Fruit fly (Drosophila melanogaster) whole organism, pupa: ENCODE measurements around the gene Gr93d.

Source experiments
- CG10348 ChIP-seq: fragments of 200-800 bp; sonication (Bioruptor generic); IDR thresholded peaks from 2 replicates; pipeline ENCODE4 v1.3.6; 2022; ENCODE audit warnings: missing biosample characterization, missing genetic modification characterization
- CG12605 ChIP-seq: fragments of 200-800 bp; sonication (Bioruptor generic); IDR thresholded peaks from 2 replicates; pipeline ENCODE4 v1.3.6; 2022; ENCODE audit warnings: missing biosample characterization, missing genetic modification characterization
- CG13204 ChIP-seq: fragments of 200-800 bp; sonication (Bioruptor generic); optimal IDR thresholded peaks from 2 replicates; lab custom pipeline; 2018; ENCODE audit warnings: missing biosample characterization, mild to moderate bottlenecking, missing genetic modification characterization, moderate library complexity
- CG14655 ChIP-seq: fragments of 200-800 bp; sonication (Bioruptor generic); optimal IDR thresholded peaks from 3 replicates; lab custom pipeline; 2017; ENCODE audit warnings: mild to moderate bottlenecking, missing biosample characterization, missing genetic modification reagents, missing genetic modification characterization
- CG15710 ChIP-seq: fragments of 200-800 bp; sonication (Bioruptor generic); optimal IDR thresholded peaks from 2 replicates; lab custom pipeline; 2018; ENCODE audit warnings: missing biosample characterization, mild to moderate bottlenecking, missing genetic modification characterization, moderate library complexity
- CG17806 ChIP-seq: fragments of 200-800 bp; sonication (Bioruptor generic); optimal IDR thresholded peaks from 2 replicates; lab custom pipeline; 2018; ENCODE audit warnings: missing biosample characterization, mild to moderate bottlenecking, missing genetic modification characterization, moderate library complexity
- CG32121 ChIP-seq: fragments of 200-800 bp; sonication (Bioruptor generic); IDR thresholded peaks from 2 replicates; pipeline ENCODE4 v1.3.6; 2022; ENCODE audit warnings: missing biosample characterization, missing genetic modification characterization
- CG34367 ChIP-seq: fragments of 200-800 bp; sonication (Bioruptor generic); optimal IDR thresholded peaks from 2 replicates; lab custom pipeline; 2018; ENCODE audit warnings: missing biosample characterization, mild to moderate bottlenecking, missing genetic modification characterization
- CG4496 ChIP-seq: fragments of 200-800 bp; sonication (Bioruptor generic); IDR thresholded peaks from 3 replicates; pipeline ENCODE4 v1.3.6; 2022; ENCODE audit warnings: missing biosample characterization, missing genetic modification characterization
- CG8159 ChIP-seq: fragments of 200-800 bp; sonication (Bioruptor generic); optimal IDR thresholded peaks from 3 replicates; lab custom pipeline; 2018; ENCODE audit warnings: missing biosample characterization, mild to moderate bottlenecking, missing genetic modification characterization, moderate library complexity
- CG8301 ChIP-seq: fragments of 200-800 bp; sonication (Bioruptor generic); optimal IDR thresholded peaks from 2 replicates; lab custom pipeline; 2018; ENCODE audit warnings: missing biosample characterization, mild to moderate bottlenecking, missing genetic modification characterization
- CG9948 ChIP-seq: fragments of 200-800 bp; sonication (Bioruptor generic); optimal IDR thresholded peaks from 2 replicates; lab custom pipeline; 2018; ENCODE audit warnings: missing biosample characterization, mild to moderate bottlenecking, missing genetic modification characterization, moderate library complexity
- D1 ChIP-seq: fragments of 200-800 bp; sonication (Bioruptor generic); optimal IDR thresholded peaks from 2 replicates; lab custom pipeline; 2018; ENCODE audit warnings: missing biosample characterization, mild to moderate bottlenecking, missing genetic modification characterization, moderate library complexity
- EcR ChIP-seq: fragments of 200-800 bp; sonication (Bioruptor generic); optimal IDR thresholded peaks from 3 replicates; lab custom pipeline; 2019; ENCODE audit warnings: missing biosample characterization, missing genetic modification characterization, mild to moderate bottlenecking, moderate library complexity, missing genetic modification reagents
- Ets98B ChIP-seq: fragments of 200-800 bp; sonication (Bioruptor generic); IDR thresholded peaks from 2 replicates; pipeline ENCODE4 v1.3.6; 2022; ENCODE audit warnings: missing biosample characterization, missing genetic modification characterization
- Pif1A ChIP-seq: fragments of 200-800 bp; sonication (Bioruptor generic); optimal IDR thresholded peaks from 3 replicates; lab custom pipeline; 2016; ENCODE audit warnings: missing biosample characterization, missing genetic modification characterization
- Pif1B ChIP-seq: fragments of 200-800 bp; sonication (Bioruptor generic); optimal IDR thresholded peaks from 3 replicates; lab custom pipeline; 2016; ENCODE audit warnings: missing biosample characterization, missing genetic modification characterization
- Snoo ChIP-seq: fragments of 200-800 bp; sonication (Bioruptor generic); optimal IDR thresholded peaks from 3 replicates; lab custom pipeline; 2017; ENCODE audit warnings: missing biosample characterization, mild to moderate bottlenecking, missing genetic modification characterization, inconsistent platforms
- fd96Ca ChIP-seq: fragments of 200-800 bp; sonication (Bioruptor generic); IDR thresholded peaks from 3 replicates; pipeline ENCODE4 v1.3.6; 2022; ENCODE audit warnings: missing biosample characterization, missing genetic modification characterization
- gl ChIP-seq: fragments of 200-800 bp; sonication (Bioruptor generic); optimal IDR thresholded peaks from 2 replicates; lab custom pipeline; 2018; ENCODE audit warnings: missing biosample characterization, mild to moderate bottlenecking, missing genetic modification characterization
- rn ChIP-seq: fragments of 200-800 bp; sonication (Bioruptor generic); IDR thresholded peaks from 2 replicates; pipeline ENCODE4 v1.3.6; 2022; ENCODE audit warnings: missing biosample characterization, missing genetic modification characterization

Gr93d gene

dm6 chr3R:21841474-21842376 lies 4.7 kb downstream of the Gr93d start:
- TF ChIP-seq CG14655 (no peak), fd96Ca (no peak), EcR (GFP tag; lab: Kevin White, UChicago) (peak; percentile 55), Snoo (tag; lab: Kevin White, UChicago) (no peak), Pif1A (no peak), CG10348 (GFP tag; lab: Robert Waterston, UW) (no peak), CG15710 (tag; lab: Kevin White, UChicago) (peak; percentile 29), CG34367 (tag; lab: Kevin White, UChicago) (no peak), CG32121 (GFP tag; lab: Robert Waterston, UW) (no peak), CG17806 (tag; lab: Kevin White, UChicago) (peak; percentile 41), Ets98B (GFP tag; lab: Robert Waterston, UW) (no peak), CG8301 (tag; lab: Kevin White, UChicago) (no peak), D1 (no peak), CG8159 (tag; lab: Kevin White, UChicago) (peak; percentile 69), CG12605 (no peak), rn (no peak), CG4496 (GFP tag; lab: Robert Waterston, UW) (no peak), CG9948 (tag; lab: Kevin White, UChicago) (peak; percentile 42), CG13204 (GFP tag; lab: Kevin White, UChicago) (peak; percentile 16), gl (no peak), Pif1B (GFP tag; lab: Kevin White, UChicago) (no peak)
- TF ChIP-seq, all 21 proteins: peak for 6

- TF ChIP-seq fd96Ca = no peak
These were observed 6.0 kb downstream of the Gr93d start for dm6 chr3R:21840432-21840831.

dm6 chr3R:21839636-21840035 lies 6.8 kb downstream of the Gr93d start:
- TF ChIP-seq D1 (peak; percentile 90), CG13204 (GFP tag; lab: Kevin White, UChicago) (no peak), Snoo (tag; lab: Kevin White, UChicago) (peak; percentile 55), fd96Ca (no peak), CG9948 (tag; lab: Kevin White, UChicago) (peak; percentile 90), CG34367 (tag; lab: Kevin White, UChicago) (peak; percentile 82), EcR (GFP tag; lab: Kevin White, UChicago) (no peak), CG8301 (tag; lab: Kevin White, UChicago) (peak; percentile 76), CG17806 (tag; lab: Kevin White, UChicago) (peak; percentile 85), CG14655 (peak; percentile 87), CG32121 (GFP tag; lab: Robert Waterston, UW) (no peak), CG12605 (no peak), gl (no peak), CG10348 (GFP tag; lab: Robert Waterston, UW) (no peak), rn (no peak), CG8159 (tag; lab: Kevin White, UChicago) (peak; percentile 90), Ets98B (GFP tag; lab: Robert Waterston, UW) (no peak), CG4496 (GFP tag; lab: Robert Waterston, UW) (no peak), Pif1B (GFP tag; lab: Kevin White, UChicago) (peak; percentile 19), CG15710 (tag; lab: Kevin White, UChicago) (peak; percentile 89), Pif1A (peak; percentile 19)

dm6 chr3R:21838505-21838956 lies 7.9 kb downstream of the Gr93d start:
- TF ChIP-seq CG8159 (tag; lab: Kevin White, UChicago) = peak; percentile 85
- TF ChIP-seq CG12605 = 0 out of 2 replicates have a peak, but pooled peaks have one; percentile 11
- TF ChIP-seq CG14655 = peak; percentile 90
- peak; percentile 80 for TF ChIP-seq CG8301 (tag; lab: Kevin White, UChicago)
- TF ChIP-seq CG10348 (GFP tag; lab: Robert Waterston, UW) = peak; percentile 19; the same call in 1 of the 2 replicates
- TF ChIP-seq EcR (GFP tag; lab: Kevin White, UChicago) = no peak
- TF ChIP-seq fd96Ca = peak; percentile 77; the same call in 2 of the 3 replicates
- peak; percentile 58 for TF ChIP-seq CG32121 (GFP tag; lab: Robert Waterston, UW)
- peak; percentile 44; the same call in 1 of the 3 replicates for TF ChIP-seq CG4496 (GFP tag; lab: Robert Waterston, UW)
- peak; percentile 45 for TF ChIP-seq D1
- peak; percentile 44 for TF ChIP-seq rn
- peak; percentile 73 for TF ChIP-seq Pif1B (GFP tag; lab: Kevin White, UChicago)
- peak; percentile 71 for TF ChIP-seq CG13204 (GFP tag; lab: Kevin White, UChicago)
- peak; percentile 91 for TF ChIP-seq CG34367 (tag; lab: Kevin White, UChicago)
- TF ChIP-seq CG17806 (tag; lab: Kevin White, UChicago) = peak; percentile 73
- TF ChIP-seq Snoo (tag; lab: Kevin White, UChicago) = peak; percentile 89
- TF ChIP-seq CG9948 (tag; lab: Kevin White, UChicago) = peak; percentile 91
- TF ChIP-seq gl = peak; percentile 4
- TF ChIP-seq Pif1A = peak; percentile 89
- TF ChIP-seq Ets98B (GFP tag; lab: Robert Waterston, UW) = peak; percentile 71
- peak; percentile 92 for TF ChIP-seq CG15710 (tag; lab: Kevin White, UChicago)
- TF ChIP-seq, all 21 proteins: peak for 20
